Worm (Caenorhabditis elegans) whole organism, L4 larva: ENCODE results near the gene Y71H2AM.20.

ENCODE experiments used
- D1046.2 ChIP-seq: fragments of 200-800 bp; sonication (Bioruptor generic); IDR thresholded peaks from 2 replicates; pipeline ENCODE4 v1.3.6; 2022; ENCODE audit warnings: missing genetic modification characterization, missing compliant biosample characterization
- F26F4.8 ChIP-seq: fragments of 200-800 bp; sonication (Bioruptor generic); conservative IDR thresholded peaks from 2 replicates; pipeline ENCODE4 v1.3.6; 2022; ENCODE audit warnings: missing genetic modification characterization, missing compliant biosample characterization
- F37D6.2 ChIP-seq: sonication (generic microtip); optimal IDR thresholded peaks from 2 replicates; lab custom pipeline; 2016; ENCODE audit warnings: mild to moderate bottlenecking, missing genetic modification characterization, missing compliant biosample characterization
- R02D3.7 ChIP-seq: fragments of 150-350 bp; sonication (generic microtip); optimal IDR thresholded peaks from 3 replicates; lab custom pipeline; 2014; ENCODE audit warnings: missing biosample characterization, missing genetic modification characterization
- Y105C5A.15 ChIP-seq: fragments of 200-800 bp; sonication (Bioruptor generic); IDR thresholded peaks from 2 replicates; pipeline ENCODE4 v1.3.6; 2022; ENCODE audit warnings: missing genetic modification characterization, missing compliant biosample characterization
- Y48G9A.11 ChIP-seq: fragments of 200-800 bp; sonication (Bioruptor generic); IDR thresholded peaks from 2 replicates; pipeline ENCODE4 v1.3.6; 2022; ENCODE audit warnings: missing genetic modification reagents, missing genetic modification characterization, missing compliant biosample characterization
- Y5F2A.4 ChIP-seq: fragments of 200-800 bp; sonication (Bioruptor generic); optimal IDR thresholded peaks from 2 replicates; lab custom pipeline; 2018; ENCODE audit warnings: mild to moderate bottlenecking, missing genetic modification characterization, missing compliant biosample characterization
- Y75B8A.6 ChIP-seq: fragments of 200-800 bp; sonication (Bioruptor generic); IDR thresholded peaks from 2 replicates; pipeline ENCODE4 v1.3.6; 2022; ENCODE audit warnings: missing genetic modification reagents, missing genetic modification characterization, missing compliant biosample characterization
- ZK546.5 ChIP-seq, 2 experiments: sonication (generic microtip); optimal IDR thresholded peaks; 2 replicates each; lab custom pipeline; 2017; ENCODE audit warnings: missing biosample characterization in 2 of 2, missing genetic modification characterization in 2 of 2
- aha-1 ChIP-seq: fragments of 150-350 bp; peaks from one replicate; lab custom pipeline; 2014; ENCODE audit warnings: missing biosample characterization, missing genetic modification characterization
- ama-1 ChIP-seq: fragments of 150-350 bp; optimal IDR thresholded peaks from 2 replicates; lab custom pipeline; 2014; ENCODE audit warnings: inconsistent platforms, mixed read lengths
- arid-1 ChIP-seq: fragments of 200-800 bp; sonication (Bioruptor generic); conservative IDR thresholded peaks from 2 replicates; pipeline ENCODE4 v1.3.6; 2022; ENCODE audit warnings: missing genetic modification reagents, missing genetic modification characterization, missing compliant biosample characterization
- ceh-28 ChIP-seq: fragments of 150-350 bp; optimal IDR thresholded peaks from 2 replicates; lab custom pipeline; 2014; ENCODE audit warnings: missing biosample characterization, missing genetic modification reagents, missing genetic modification characterization
- ceh-62 ChIP-seq: sonication (generic microtip); optimal IDR thresholded peaks from 2 replicates; lab custom pipeline; 2017; ENCODE audit warnings: missing biosample characterization, missing genetic modification characterization
- ces-1 ChIP-seq: fragments of 150-350 bp; sonication (generic microtip); optimal IDR thresholded peaks from 4 replicates; lab custom pipeline; 2014; ENCODE audit warnings: missing biosample characterization, missing genetic modification reagents, missing genetic modification characterization
- daf-19 ChIP-seq: fragments of 200-800 bp; sonication (Bioruptor generic); conservative IDR thresholded peaks from 2 replicates; pipeline ENCODE4 v1.3.6; 2022; ENCODE audit warnings: missing genetic modification characterization, missing compliant biosample characterization
- daf-8 ChIP-seq: fragments of 200-800 bp; sonication (Bioruptor generic); IDR thresholded peaks from 2 replicates; pipeline ENCODE4 v1.3.6; 2022; ENCODE audit warnings: missing genetic modification characterization, missing compliant biosample characterization
- dmd-6 ChIP-seq: fragments of 200-800 bp; sonication (Bioruptor generic); IDR thresholded peaks from 2 replicates; pipeline ENCODE4 v1.3.6; 2022; ENCODE audit warnings: missing genetic modification reagents, missing genetic modification characterization, missing compliant biosample characterization
- dmd-8 ChIP-seq: fragments of 200-800 bp; sonication (Bioruptor generic); IDR thresholded peaks from 2 replicates; pipeline ENCODE4 v1.3.6; 2022; ENCODE audit warnings: missing genetic modification characterization, missing compliant biosample characterization
- dpl-1 ChIP-seq: fragments of 150-350 bp; optimal IDR thresholded peaks from 2 replicates; lab custom pipeline; 2014; ENCODE audit warnings: missing biosample characterization, missing genetic modification reagents, missing genetic modification characterization
- egl-27 ChIP-seq: sonication (generic microtip); optimal IDR thresholded peaks from 3 replicates; lab custom pipeline; 2017; ENCODE audit warnings: missing biosample characterization, missing genetic modification reagents, missing genetic modification characterization
- egl-43 ChIP-seq: fragments of 200-800 bp; sonication (Bioruptor generic); IDR thresholded peaks from 2 replicates; pipeline ENCODE4 v1.3.6; 2022; ENCODE audit warnings: missing genetic modification reagents, missing genetic modification characterization, missing compliant biosample characterization
- jun-1 ChIP-seq: fragments of 150-350 bp; optimal IDR thresholded peaks from 2 replicates; lab custom pipeline; 2014; ENCODE audit warnings: missing biosample characterization, missing genetic modification reagents, missing genetic modification characterization
- lim-7 ChIP-seq: fragments of 200-800 bp; sonication (Bioruptor generic); IDR thresholded peaks from 2 replicates; pipeline ENCODE4 v1.3.6; 2022; ENCODE audit warnings: missing genetic modification characterization, missing compliant biosample characterization
- lin-1 ChIP-seq: fragments of 200-800 bp; sonication (Bioruptor generic); IDR thresholded peaks from 2 replicates; pipeline ENCODE4 v1.3.6; 2022; ENCODE audit warnings: missing genetic modification reagents, missing genetic modification characterization, missing compliant biosample characterization
- lin-29 ChIP-seq: fragments of 200-800 bp; sonication (Bioruptor generic); IDR thresholded peaks from 2 replicates; pipeline ENCODE4 v1.3.6; 2022; ENCODE audit warnings: missing genetic modification reagents, missing genetic modification characterization, missing compliant biosample characterization
- lin-38 ChIP-seq: fragments of 200-800 bp; sonication (Bioruptor generic); IDR thresholded peaks from 2 replicates; pipeline ENCODE4 v1.3.6; 2022; ENCODE audit warnings: missing genetic modification reagents, missing genetic modification characterization, missing compliant biosample characterization
- mxl-3 ChIP-seq: fragments of 200-800 bp; sonication (Bioruptor generic); optimal IDR thresholded peaks from 2 replicates; lab custom pipeline; 2018; ENCODE audit warnings: mild to moderate bottlenecking, missing genetic modification characterization, missing compliant biosample characterization
- nhr-102 ChIP-seq: sonication (generic microtip); optimal IDR thresholded peaks from 2 replicates; lab custom pipeline; 2016; ENCODE audit warnings: mild to moderate bottlenecking, missing genetic modification characterization, moderate library complexity, missing compliant biosample characterization
- nhr-11 ChIP-seq: fragments of 150-350 bp; optimal IDR thresholded peaks from 2 replicates; lab custom pipeline; 2014; ENCODE audit warnings: missing biosample characterization, missing genetic modification characterization
- nhr-25 ChIP-seq: sonication (generic microtip); optimal IDR thresholded peaks from 2 replicates; lab custom pipeline; 2017; ENCODE audit warnings: missing genetic modification characterization, mild to moderate bottlenecking, missing compliant biosample characterization, antibody characterized with exemption, moderate library complexity, borderline replicate concordance; ENCODE audit not compliant: insufficient read depth
- nhr-42 ChIP-seq: fragments of 200-800 bp; sonication (Bioruptor generic); IDR thresholded peaks from 2 replicates; pipeline ENCODE4 v1.3.6; 2022; ENCODE audit warnings: missing genetic modification characterization, missing compliant biosample characterization
- nhr-76 ChIP-seq: fragments of 150-350 bp; optimal IDR thresholded peaks from 2 replicates; lab custom pipeline; 2014; ENCODE audit warnings: missing biosample characterization, missing genetic modification characterization
- pha-4 ChIP-seq, 2 experiments: fragments of 150-350 bp in 1 of 2; fragments of 200-800 bp in 1 of 2; sonication (Bioruptor generic) in 1 of 2; IDR thresholded peaks in 1 of 2; optimal IDR thresholded peaks in 1 of 2; 2 replicates each; pipeline versions ENCODE4 v1.3.6 to Lab custom; 2014 to 2022; ENCODE audit warnings: missing genetic modification characterization in 2 of 2, missing genetic modification reagents in 2 of 2, missing biosample characterization in 1 of 2, missing compliant biosample characterization in 1 of 2
- pqm-1 ChIP-seq: sonication (generic microtip); optimal IDR thresholded peaks from 2 replicates; lab custom pipeline; 2017; ENCODE audit warnings: missing biosample characterization, missing genetic modification characterization
- rbr-2 ChIP-seq: sonication (generic microtip); optimal IDR thresholded peaks from 2 replicates; lab custom pipeline; 2016; ENCODE audit warnings: missing genotype, missing genetic modification characterization, missing compliant biosample characterization
- sdz-12 ChIP-seq: fragments of 200-800 bp; sonication (Bioruptor generic); optimal IDR thresholded peaks from 2 replicates; lab custom pipeline; 2018; ENCODE audit warnings: mild to moderate bottlenecking, missing genetic modification characterization, missing compliant biosample characterization
- set-16 ChIP-seq: fragments of 200-800 bp; sonication (Bioruptor generic); IDR thresholded peaks from 2 replicates; pipeline ENCODE4 v1.3.6; 2022; ENCODE audit warnings: missing genetic modification reagents, missing genetic modification characterization, missing compliant biosample characterization
- snpc-1.2 ChIP-seq: fragments of 200-800 bp; sonication (Bioruptor generic); IDR thresholded peaks from 2 replicates; pipeline ENCODE4 v1.3.6; 2022; ENCODE audit warnings: missing genetic modification reagents, missing genetic modification characterization, missing compliant biosample characterization
- vab-7 ChIP-seq: fragments of 200-800 bp; sonication (Bioruptor generic); IDR thresholded peaks from 2 replicates; pipeline ENCODE4 v1.3.6; 2022; ENCODE audit warnings: missing genetic modification reagents, missing genetic modification characterization, missing compliant biosample characterization
- zag-1 ChIP-seq: fragments of 150-350 bp; optimal IDR thresholded peaks from 2 replicates; lab custom pipeline; 2014; ENCODE audit warnings: missing biosample characterization, missing genetic modification characterization
- zfp-3 ChIP-seq: fragments of 200-800 bp; sonication (Bioruptor generic); conservative IDR thresholded peaks from 2 replicates; pipeline ENCODE4 v1.3.6; 2022; ENCODE audit warnings: missing genetic modification reagents, missing genetic modification characterization, missing compliant biosample characterization
- ztf-11 ChIP-seq: fragments of 150-350 bp; optimal IDR thresholded peaks from 2 replicates; lab custom pipeline; 2014; ENCODE audit warnings: missing biosample characterization, missing genetic modification characterization
- ztf-7 ChIP-seq: fragments of 150-350 bp; optimal IDR thresholded peaks from 2 replicates; lab custom pipeline; 2014; ENCODE audit warnings: missing biosample characterization, missing genetic modification characterization

Gene Y71H2AM.20

DNA sequence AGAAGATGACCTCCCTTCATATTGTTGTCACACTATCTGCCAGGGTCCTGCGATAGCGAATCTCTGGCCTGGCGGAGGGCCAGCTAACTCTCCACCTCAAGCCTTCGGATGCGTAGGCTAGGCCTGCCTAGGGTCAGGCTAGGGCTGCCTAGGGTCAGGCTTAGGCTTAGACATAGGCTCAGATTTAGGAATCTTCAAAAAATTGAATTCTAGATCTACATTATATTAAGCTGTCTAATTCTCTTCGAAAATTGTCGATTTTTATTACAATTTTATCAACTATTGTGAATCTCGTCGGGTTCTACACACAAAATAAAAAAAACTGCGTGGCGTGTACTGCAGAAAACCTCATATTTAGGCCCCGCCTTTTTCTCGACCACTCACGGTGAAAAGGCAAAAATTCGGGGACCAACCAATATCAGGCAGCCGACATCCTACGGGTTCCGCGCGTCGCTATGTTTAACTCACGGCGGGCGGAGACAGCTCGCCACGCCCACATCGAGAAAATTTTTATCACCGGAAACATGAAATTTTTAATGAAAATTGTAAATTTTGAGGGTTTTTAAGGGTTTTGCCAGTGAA lies 9.8 kb upstream of the Y71H2AM.20 start:
- TF ChIP-seq dpl-1 (GFP tag; lab: Kevin White, UChicago) (no peak), pha-4 (GFP tag; IDR thresholded peaks at IDR 0.05; lab: Robert Waterston, UW) (0 out of 2 replicates have a peak, but pooled peaks have one; percentile 28), pha-4 (tag; optimal IDR thresholded peaks at IDR 0.05; lab: Kevin White, UChicago) (no peak), nhr-11 (tag; lab: Kevin White, UChicago) (no peak), Y48G9A.11 (peak; percentile 49; the same call in 1 of the 2 replicates), lin-38 (peak; percentile 68), lin-1 (no peak), set-16 (GFP tag; lab: Robert Waterston, UW) (peak; percentile 45), arid-1 (0 out of 2 replicates have a peak, but pooled peaks have one; percentile 20)

DNA sequence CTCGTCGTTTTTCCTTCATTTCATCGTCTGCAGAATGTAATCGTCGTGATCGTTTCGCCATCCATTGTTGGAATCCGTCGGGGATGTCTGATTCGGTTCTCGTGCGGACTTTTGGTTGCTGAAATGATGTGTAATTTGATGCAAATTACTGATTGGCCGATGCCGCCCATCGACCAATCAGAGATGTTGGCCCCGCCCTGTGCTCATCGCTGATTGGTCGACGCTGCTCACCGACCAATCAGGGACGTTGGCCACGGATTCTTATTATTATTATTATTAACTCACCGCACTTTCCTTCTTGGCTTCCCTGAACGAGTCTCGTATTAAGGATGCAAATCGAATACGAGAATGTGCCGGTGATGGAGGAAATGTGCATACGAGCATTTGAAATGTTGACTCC lies 8.3 kb upstream of the Y71H2AM.20 start:
- TF ChIP-seq aha-1 (peak; percentile 74), daf-19 (no peak), jun-1 (tag; lab: Kevin White, UChicago) (no peak)

DNA sequence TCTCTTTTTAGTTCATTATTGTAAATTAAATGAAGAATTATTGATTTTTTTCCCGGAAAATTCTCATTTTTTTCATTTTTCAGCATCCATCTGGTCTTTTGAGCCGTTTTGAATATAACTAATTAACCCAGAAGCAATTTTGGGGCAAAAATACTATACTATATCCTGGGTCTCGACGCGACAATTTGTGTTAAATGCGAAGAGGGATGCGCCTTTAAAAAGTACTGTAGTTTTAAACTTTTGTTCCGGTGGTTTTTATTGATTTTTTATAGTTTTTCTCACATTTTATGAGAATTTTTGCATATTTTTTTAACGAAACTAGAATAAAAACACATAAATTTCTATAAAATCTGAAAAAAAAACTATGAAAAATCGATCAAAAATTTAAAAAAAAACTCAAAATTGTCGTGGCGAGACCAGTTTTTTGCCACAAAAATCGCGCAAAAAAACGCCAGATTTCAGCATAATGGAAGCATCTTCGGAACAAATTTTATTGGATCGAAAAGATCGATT lies 2.3 kb upstream of the Y71H2AM.20 start, which contains the start of gene tbcc-1:
Gene tbcc-1 (plus strand): TSS at position 463 of the 513 bp plus-strand sequence.
- peak; percentile 49 for TF ChIP-seq lin-38
- TF ChIP-seq ama-1, result peak; percentile 60
- TF ChIP-seq egl-27 (tag; lab: Kevin White, UChicago), result no peak

DNA sequence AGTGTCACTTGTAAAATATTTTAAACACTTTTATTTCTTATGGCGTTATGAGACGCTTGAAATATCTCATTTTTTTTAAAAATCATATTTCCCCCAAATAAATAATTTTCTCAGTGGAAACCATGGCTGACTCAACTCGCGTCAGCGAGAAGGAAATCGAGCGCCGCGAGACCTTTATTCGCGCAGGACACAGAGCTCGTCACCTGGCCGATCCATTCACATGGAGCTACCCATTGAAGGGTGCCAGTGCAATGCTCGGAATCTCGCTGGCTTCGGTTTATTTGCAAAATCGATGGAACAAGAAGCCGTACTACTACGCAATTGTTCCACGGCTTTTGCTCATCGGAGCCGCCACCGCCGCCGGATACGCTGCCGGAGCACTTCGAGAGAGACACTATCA lies 992 bp upstream of the Y71H2AM.20 start, which contains the start of gene nduc-2:
Gene nduc-2 (plus strand): TSS at position 113 of the 400 bp plus-strand sequence.
- TF ChIP-seq pqm-1 (tag; lab: Kevin White, UChicago) (no peak), nhr-25 (tag; lab: Kevin White, UChicago) (no peak), dmd-8 (GFP tag; lab: Robert Waterston, UW) (no peak), ZK546.5 (tag; optimal IDR thresholded peaks at IDR 0.05; lab: Kevin White, UChicago) (no peak), Y75B8A.6 (GFP tag; lab: Robert Waterston, UW) (0 out of 2 replicates have a peak, but pooled peaks have one; percentile 15), zfp-3 (peak; percentile 29; the same call in 1 of the 2 replicates), snpc-1.2 (GFP tag; lab: Robert Waterston, UW) (no peak), ztf-11 (tag; lab: Kevin White, UChicago) (no peak), ceh-62 (tag; lab: Kevin White, UChicago) (no peak), Y5F2A.4 (no peak), jun-1 (tag; lab: Kevin White, UChicago) (no peak), D1046.2 (GFP tag; lab: Robert Waterston, UW) (0 out of 2 replicates have a peak, but pooled peaks have one; percentile 19), ceh-28 (tag; lab: Kevin White, UChicago) (no peak), lin-38 (peak; percentile 67), R02D3.7 (no peak), pha-4 (GFP tag; IDR thresholded peaks at IDR 0.05; lab: Robert Waterston, UW) (peak; percentile 28; the same call in 1 of the 2 replicates), pha-4 (tag; optimal IDR thresholded peaks at IDR 0.05; lab: Kevin White, UChicago) (no peak), mxl-3 (no peak), set-16 (GFP tag; lab: Robert Waterston, UW) (peak; percentile 62), lim-7 (no peak), ztf-7 (no peak), nhr-76 (tag; lab: Kevin White, UChicago) (no peak), lin-29 (0 out of 2 replicates have a peak, but pooled peaks have one; percentile 13), ces-1 (GFP tag; lab: Kevin White, UChicago) (no peak), zag-1 (tag; lab: Kevin White, UChicago) (no peak), sdz-12 (GFP tag; lab: Kevin White, UChicago) (no peak), F37D6.2 (tag; lab: Kevin White, UChicago) (no peak), rbr-2 (tag; lab: Kevin White, UChicago) (no peak), dmd-6 (GFP tag; lab: Robert Waterston, UW) (no peak), nhr-42 (GFP tag; lab: Robert Waterston, UW) (no peak), F26F4.8 (GFP tag; lab: Robert Waterston, UW) (0 out of 2 replicates have a peak, but pooled peaks have one; percentile 23), vab-7 (GFP tag; lab: Robert Waterston, UW) (no peak), Y105C5A.15 (GFP tag; lab: Robert Waterston, UW) (peak; percentile 66; the same call in 1 of the 2 replicates), nhr-102 (tag; lab: Kevin White, UChicago) (no peak), daf-8 (GFP tag; lab: Robert Waterston, UW) (no peak), egl-43 (GFP tag; lab: Robert Waterston, UW) (no peak)
